Fruit fly (Drosophila melanogaster) Kc167 (cell line): Measurements from ENCODE around the gene Herc4.

Experiments used
- Myc ChIP-seq: fragments of >200 bp; optimal IDR thresholded peaks from 2 replicates; lab custom pipeline; 2017; ENCODE audit warnings: missing external identifiers
- Sin3A ChIP-seq: fragments of >200 bp; optimal IDR thresholded peaks from 2 replicates; lab custom pipeline; 2018; ENCODE audit warnings: missing external identifiers
- h ChIP-seq: fragments of >200 bp; optimal IDR thresholded peaks from 3 replicates; lab custom pipeline; 2018; ENCODE audit warnings: missing external identifiers
- insv ChIP-seq: fragments of >200 bp; optimal IDR thresholded peaks from 3 replicates; lab custom pipeline; 2018; ENCODE audit warnings: missing external identifiers
- psq ChIP-seq: fragments of >200 bp; optimal IDR thresholded peaks from 2 replicates; lab custom pipeline; 2017; ENCODE audit warnings: missing external identifiers
- ttk ChIP-seq: sonication (Bioruptor generic); optimal IDR thresholded peaks from 2 replicates; lab custom pipeline; 2017; ENCODE audit warnings: missing external identifiers

The Herc4 gene

DNA sequence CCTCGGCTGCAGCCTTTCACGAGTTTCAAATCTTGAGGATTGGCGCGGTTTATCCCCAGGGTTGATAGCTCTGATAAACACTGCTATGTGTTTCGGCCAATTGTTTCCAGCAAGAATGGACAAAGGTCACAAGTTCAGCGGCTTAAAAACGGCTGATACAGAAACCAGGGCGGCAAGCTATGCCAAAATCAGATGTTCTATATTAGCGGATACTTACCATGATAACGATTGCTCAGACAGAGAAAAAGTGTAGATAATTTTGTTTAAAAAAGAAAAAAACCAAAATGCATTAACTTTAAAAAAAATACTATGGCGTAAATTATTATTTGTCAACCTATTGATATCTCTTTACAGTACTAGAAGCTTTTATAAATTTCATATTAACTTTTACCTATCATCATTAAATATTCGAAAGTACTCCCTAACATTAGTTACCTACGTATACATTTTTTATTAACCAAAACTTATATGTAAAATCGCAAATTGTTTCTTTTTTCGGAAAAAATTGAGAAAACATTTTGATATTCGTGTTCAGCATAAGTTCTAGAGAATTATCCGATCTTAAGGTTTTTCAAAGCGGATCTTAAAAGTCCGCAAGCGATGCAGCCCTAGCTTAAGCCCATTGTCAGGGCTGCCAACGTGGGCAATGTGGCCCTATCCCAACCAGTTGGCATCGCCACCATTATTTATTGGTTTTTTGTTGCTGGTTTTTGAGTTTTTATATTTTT, at the start of gene Herc4, which contains the start of gene sturkopf:
Gene Herc4 (plus strand): TSS at position 658 of the 728 bp plus-strand sequence.
Gene sturkopf (minus strand): TSS at position 339 of the 728 bp plus-strand sequence.
- TF ChIP-seq Myc (lab: Kevin White, UChicago) (no peak), insv (lab: Kevin White, UChicago) (no peak), Sin3A (no peak), ttk (lab: Kevin White, UChicago) (no peak), psq (lab: Kevin White, UChicago) (no peak), h (lab: Kevin White, UChicago) (no peak)

DNA sequence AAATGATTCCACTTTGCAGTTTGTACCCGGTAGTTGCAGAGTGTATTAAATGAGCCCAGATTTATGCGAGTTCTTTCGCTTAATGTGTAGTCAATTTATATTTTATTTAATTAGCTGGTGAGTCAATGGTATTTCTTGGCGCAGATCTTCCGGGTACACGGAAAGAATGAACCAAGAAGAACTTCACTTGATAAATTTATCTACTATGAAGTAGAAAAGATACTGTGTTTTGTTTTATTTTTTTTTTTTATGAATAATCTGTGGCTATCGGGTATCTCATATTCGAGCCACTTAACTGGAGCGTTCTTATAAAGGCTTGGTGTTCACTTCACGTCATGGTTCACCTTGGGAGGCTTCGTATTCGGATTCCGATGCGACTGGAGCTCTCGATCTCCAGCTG, 48.5 kb upstream of the Herc4 start:
- no peak for TF ChIP-seq psq (lab: Kevin White, UChicago)
- no peak for TF ChIP-seq insv (lab: Kevin White, UChicago)
- no peak for TF ChIP-seq h (lab: Kevin White, UChicago)
- no peak for TF ChIP-seq ttk (lab: Kevin White, UChicago)
- no peak for TF ChIP-seq Myc (lab: Kevin White, UChicago)
- no peak for TF ChIP-seq Sin3A

DNA sequence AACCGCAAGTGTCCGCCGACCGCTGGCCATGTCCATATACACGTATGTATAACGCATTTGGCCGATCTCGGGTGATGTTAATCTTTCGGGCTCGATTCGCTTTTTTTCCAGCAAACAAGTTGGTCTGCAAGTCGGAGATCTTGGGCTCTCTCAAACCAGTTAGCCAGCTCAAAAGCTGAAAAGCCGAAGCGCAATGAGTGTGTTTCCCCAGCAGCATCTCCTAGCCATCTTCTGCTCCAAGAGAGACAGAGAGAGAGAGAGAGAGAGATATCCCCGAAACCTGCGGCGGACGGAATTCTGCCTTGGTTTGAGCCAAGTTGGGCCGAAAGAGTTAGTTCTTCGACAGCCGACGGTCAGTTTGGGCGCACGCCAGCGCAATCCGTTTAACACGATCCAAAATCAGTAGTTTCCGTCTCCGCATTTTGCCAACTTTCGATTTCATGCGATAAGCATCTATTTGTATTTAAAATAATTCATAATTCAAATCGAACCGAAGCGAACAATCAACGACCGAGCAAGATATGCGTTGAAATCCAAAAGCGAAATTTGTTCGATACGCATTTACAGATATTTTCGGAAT, 48.0 kb upstream of the Herc4 start:
- no peak for TF ChIP-seq insv (lab: Kevin White, UChicago)

DNA sequence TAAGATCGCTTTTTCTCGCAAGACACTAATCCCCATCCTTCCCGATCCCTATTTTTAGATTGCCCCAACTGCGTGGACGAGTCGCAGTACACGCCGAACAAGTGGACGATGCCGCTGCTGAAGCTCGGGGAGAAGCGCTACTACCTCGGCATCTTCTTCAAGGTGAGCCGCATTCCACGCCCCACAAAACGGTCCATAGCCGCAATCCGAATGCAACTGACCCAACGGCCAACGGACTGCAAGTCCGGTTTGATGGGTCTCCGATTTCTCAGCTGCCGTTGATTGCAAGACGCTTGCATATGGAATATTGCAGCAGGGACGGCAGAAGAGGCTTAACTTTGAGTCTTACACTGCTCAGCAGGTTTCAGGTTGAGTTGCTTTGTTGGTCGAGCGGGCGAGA, 44.5 kb upstream of the Herc4 start:
- TF ChIP-seq psq (lab: Kevin White, UChicago): no peak

DNA sequence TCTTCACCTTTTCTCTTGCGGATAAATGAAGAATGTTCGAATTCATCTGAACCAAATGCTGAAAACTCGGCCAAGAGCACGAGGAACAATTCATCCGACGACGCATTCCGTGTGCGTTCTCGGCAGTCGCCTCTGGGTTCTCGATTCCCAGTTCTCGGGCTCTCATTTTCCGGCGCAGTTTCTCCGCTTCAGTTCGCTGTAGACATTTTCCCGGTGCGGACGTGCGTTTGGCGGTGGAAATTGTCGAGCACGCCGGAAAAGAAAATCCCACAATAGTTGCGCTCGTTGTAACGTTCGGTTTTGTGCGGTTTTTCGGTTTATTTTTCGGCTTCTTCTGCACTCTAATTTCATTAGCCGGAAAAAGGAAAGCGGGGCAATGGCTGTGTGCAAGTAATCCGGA, 37.7 kb upstream of the Herc4 start, which contains the start of gene CG32333:
Gene CG32333 (plus strand): TSS at position 190 of the 400 bp plus-strand sequence.
- TF ChIP-seq h (lab: Kevin White, UChicago) (no peak), Sin3A (no peak), psq (lab: Kevin White, UChicago) (no peak), Myc (lab: Kevin White, UChicago) (no peak), ttk (lab: Kevin White, UChicago) (no peak), insv (lab: Kevin White, UChicago) (no peak)

DNA sequence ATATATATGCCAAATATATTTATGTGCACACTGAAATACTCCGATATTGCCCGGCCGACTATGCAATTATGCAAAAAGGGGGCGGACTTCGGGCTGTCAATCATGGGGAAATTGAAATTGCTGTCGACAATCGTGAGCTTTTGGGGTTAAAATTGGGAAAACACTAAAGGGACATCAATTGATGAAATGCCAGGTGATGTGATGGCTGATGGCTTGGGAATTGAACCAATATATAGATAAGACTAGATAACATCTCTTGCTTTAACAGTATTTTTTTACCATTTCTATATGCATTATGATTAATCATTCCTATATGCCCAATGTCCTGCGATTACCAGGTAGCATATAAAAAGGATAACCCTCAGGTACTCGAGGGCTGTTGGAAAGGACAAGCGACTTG, 35.6 kb upstream of the Herc4 start:
- no peak for TF ChIP-seq Sin3A
- TF ChIP-seq insv (lab: Kevin White, UChicago): no peak
- TF ChIP-seq Myc (lab: Kevin White, UChicago): no peak
- TF ChIP-seq ttk (lab: Kevin White, UChicago): no peak
- no peak for TF ChIP-seq h (lab: Kevin White, UChicago)
- TF ChIP-seq psq (lab: Kevin White, UChicago): no peak

DNA sequence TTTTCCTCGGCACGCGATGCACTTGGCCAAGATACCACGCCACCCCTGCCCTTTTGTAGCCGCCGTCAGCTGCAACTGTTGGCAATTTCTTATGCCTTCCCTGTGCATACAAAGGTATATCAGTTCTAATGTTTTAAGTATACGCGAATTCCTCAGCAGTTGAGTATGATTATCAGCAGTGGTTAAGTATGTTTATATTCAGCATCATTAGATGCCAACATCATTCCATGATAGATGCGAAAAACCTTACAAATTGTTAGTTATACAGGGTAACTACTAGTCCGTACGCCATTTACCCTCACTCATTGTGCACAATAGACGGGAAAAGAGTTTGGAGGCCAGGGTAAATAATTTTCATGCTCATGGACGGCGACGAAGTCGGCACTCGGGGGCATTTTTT, 33.8 kb upstream of the Herc4 start:
- TF ChIP-seq psq (lab: Kevin White, UChicago) (no peak), h (lab: Kevin White, UChicago) (no peak)

DNA sequence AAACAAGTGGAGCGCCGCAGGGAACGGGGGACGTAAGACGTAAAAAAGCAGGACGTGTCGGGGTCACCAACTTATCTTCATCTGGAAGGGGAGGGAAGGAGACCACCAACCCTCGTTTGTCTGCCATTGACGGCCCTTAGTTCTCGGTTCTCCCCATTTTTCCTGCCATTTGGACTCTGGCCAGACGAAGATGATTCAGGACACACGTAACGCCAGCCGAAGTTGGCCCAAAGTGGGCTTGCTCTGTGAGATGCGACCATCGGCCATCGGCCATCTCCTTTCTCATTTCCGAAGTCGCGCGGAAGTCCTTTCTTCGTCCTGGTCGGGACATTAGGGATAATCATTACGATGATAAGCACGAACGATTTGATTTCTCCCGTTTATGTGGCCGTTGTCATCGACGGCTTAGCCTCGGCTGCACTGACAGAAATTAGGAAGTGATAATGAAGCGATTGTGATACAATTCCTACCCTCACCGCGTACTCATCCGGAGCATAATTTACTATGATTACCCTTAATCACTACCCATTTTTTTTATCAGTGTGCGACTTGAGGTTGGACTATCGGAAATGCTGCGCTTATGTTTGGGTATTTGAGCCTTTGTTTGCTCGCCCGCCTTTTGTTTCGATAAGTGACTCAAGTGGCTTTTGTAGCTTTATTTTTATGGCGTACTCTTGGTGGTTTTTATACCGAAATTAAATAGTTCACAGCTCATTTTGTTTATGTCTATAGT, 32.4 kb upstream of the Herc4 start:
- TF ChIP-seq Myc (lab: Kevin White, UChicago) (no peak), insv (lab: Kevin White, UChicago) (no peak), ttk (lab: Kevin White, UChicago) (no peak), Sin3A (no peak), psq (lab: Kevin White, UChicago) (no peak), h (lab: Kevin White, UChicago) (no peak)

DNA sequence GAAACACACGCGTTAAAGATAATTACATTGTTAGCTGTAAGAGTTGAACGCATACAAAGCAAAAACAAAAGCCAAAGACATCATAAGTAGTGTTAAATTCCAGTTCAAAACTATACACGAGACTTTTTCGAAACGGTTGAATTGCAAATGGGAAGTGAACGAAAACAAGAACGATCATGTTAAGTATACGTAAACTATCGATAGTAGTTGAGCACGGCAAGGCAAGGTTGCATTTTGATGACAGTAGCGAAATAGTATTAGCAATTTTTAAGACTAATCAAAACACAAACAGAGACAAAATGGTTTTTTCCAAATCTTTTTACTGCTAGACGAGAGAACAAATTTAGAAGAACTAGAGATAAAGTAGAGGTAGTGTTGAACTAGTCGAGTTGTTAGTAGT, 18.7 kb upstream of the Herc4 start:
- TF ChIP-seq Myc (lab: Kevin White, UChicago): no peak
- TF ChIP-seq h (lab: Kevin White, UChicago): no peak
- TF ChIP-seq insv (lab: Kevin White, UChicago): no peak
- TF ChIP-seq Sin3A: no peak
- TF ChIP-seq ttk (lab: Kevin White, UChicago): no peak
- TF ChIP-seq psq (lab: Kevin White, UChicago): no peak

DNA sequence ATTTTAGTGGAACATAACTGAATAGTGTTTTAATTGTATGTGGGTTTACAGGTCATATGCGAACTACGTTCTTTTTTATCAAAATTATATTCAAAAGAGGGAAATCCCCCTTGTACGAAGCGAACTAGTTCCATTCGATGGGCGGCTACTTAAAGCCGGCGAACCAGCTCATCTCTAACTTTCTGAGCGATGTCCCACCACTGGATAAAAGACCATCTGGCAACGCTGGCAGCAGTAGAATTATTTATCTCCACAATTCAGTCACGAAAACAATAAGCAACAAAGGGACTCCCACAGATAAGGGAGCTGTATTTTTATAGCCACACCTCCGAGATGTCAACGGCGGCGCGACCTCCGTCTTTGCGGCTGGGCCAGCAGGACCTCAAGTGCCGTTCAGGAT, 17.8 kb upstream of the Herc4 start, which contains the start of gene Rabex-5:
Gene Rabex-5 (plus strand): TSS at position 221 of the 400 bp plus-strand sequence.
- TF ChIP-seq ttk (lab: Kevin White, UChicago) (no peak), Myc (lab: Kevin White, UChicago) (no peak), psq (lab: Kevin White, UChicago) (no peak), h (lab: Kevin White, UChicago) (no peak), Sin3A (no peak), insv (lab: Kevin White, UChicago) (no peak)

DNA sequence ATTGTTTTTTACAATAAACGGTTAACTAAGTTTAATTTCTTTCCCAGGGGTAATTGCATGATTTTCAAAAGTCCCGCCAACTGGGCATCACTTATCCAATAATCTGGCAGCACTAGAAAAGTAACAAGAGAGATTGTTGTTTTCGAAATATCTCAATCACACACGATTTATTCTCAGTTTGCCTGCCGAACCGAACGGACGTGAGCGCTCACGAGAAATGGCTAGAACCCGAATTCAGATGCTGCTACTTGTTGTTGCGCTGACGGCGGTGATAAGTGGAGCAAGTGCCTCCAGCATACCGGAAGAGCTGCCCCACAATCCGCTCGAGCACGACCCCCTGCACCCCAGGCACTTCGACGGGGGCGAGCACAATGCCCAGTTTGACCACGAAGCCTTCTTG, 15.0 kb upstream of the Herc4 start, which contains the start of gene scf:
Gene scf (plus strand): TSS at position 164 of the 400 bp plus-strand sequence.
- no peak for TF ChIP-seq Myc (lab: Kevin White, UChicago)
- TF ChIP-seq Sin3A: no peak
- TF ChIP-seq h (lab: Kevin White, UChicago): no peak
- TF ChIP-seq insv (lab: Kevin White, UChicago): no peak
- TF ChIP-seq psq (lab: Kevin White, UChicago): no peak
- TF ChIP-seq ttk (lab: Kevin White, UChicago): no peak
